Worm (Caenorhabditis elegans): ENCODE data around the gene ttm-1.

The ttm-1 gene

ce11 chrIII:12904987-12905541 lies 61.7 kb downstream of the ttm-1 start, which contains the start of gene cox-5A:
Gene cox-5A (plus strand): TSS chrIII:12905491.
- TF ChIP-seq D2030.7 (GFP tag; IDR thresholded peaks at IDR 0.05): peak; percentile 94
- TF ChIP-seq unc-62 (GFP tag; optimal IDR thresholded peaks at IDR 0.05): peak; percentile 68
- TF ChIP-seq ztf-22 (GFP tag; optimal IDR thresholded peaks at IDR 0.05): peak; percentile 76
- peak; percentile 98 for TF ChIP-seq somi-1 (GFP tag; optimal IDR thresholded peaks at IDR 0.05)
- peak; percentile 92 for TF ChIP-seq hmg-1.2 (GFP tag; IDR thresholded peaks at IDR 0.05)
- TF ChIP-seq nfya-1 (tag; optimal IDR thresholded peaks at IDR 0.05; ENCODE audit: borderline replicate concordance, insufficient read depth): no peak
- TF ChIP-seq ceh-100 (GFP tag; IDR thresholded peaks at IDR 0.05): peak; percentile 92
- peak; percentile 38 for TF ChIP-seq rpc-1 (optimal IDR thresholded peaks at IDR 0.05)
- TF ChIP-seq rpc-1 (tag; optimal IDR thresholded peaks at IDR 0.05): no peak
- TF ChIP-seq Y53G8AR.9 (GFP tag; conservative IDR thresholded peaks at IDR 0.05): peak; percentile 100
- TF ChIP-seq hlh-26 (GFP tag; conservative IDR thresholded peaks at IDR 0.05): no peak
- TF ChIP-seq dox-1 (GFP tag; IDR thresholded peaks at IDR 0.05): peak; percentile 99
- TF ChIP-seq zfh-2 (GFP tag; conservative IDR thresholded peaks at IDR 0.05): peak; percentile 90
- TF ChIP-seq lir-1 (GFP tag; conservative IDR thresholded peaks at IDR 0.05): peak; percentile 96
- TF ChIP-seq lin-40 (tag; optimal IDR thresholded peaks at IDR 0.05): peak; percentile 99
- TF ChIP-seq fkh-3 (tag; optimal IDR thresholded peaks at IDR 0.05): no peak
- peak; percentile 97 for TF ChIP-seq madf-6 (GFP tag; IDR thresholded peaks at IDR 0.05)
- peak; percentile 98 for TF ChIP-seq K11D2.4 (GFP tag; IDR thresholded peaks at IDR 0.05)
- peak; percentile 99 for TF ChIP-seq ceh-27 (GFP tag; optimal IDR thresholded peaks at IDR 0.05)
- TF ChIP-seq hlh-12 (tag; optimal IDR thresholded peaks at IDR 0.05): no peak
- peak; percentile 85; the same call in 1 of the 2 replicates for TF ChIP-seq nfya-2 (GFP tag; IDR thresholded peaks at IDR 0.05)
- peak; percentile 87 for TF ChIP-seq ceh-79 (tag; optimal IDR thresholded peaks at IDR 0.05)
- TF ChIP-seq let-607 (tag; optimal IDR thresholded peaks at IDR 0.05): peak; percentile 90 to 95
- TF ChIP-seq nfyb-1 (GFP tag; IDR thresholded peaks at IDR 0.05): peak; percentile 99
- TF ChIP-seq dpff-1 (tag; optimal IDR thresholded peaks at IDR 0.05): peak; percentile 92
- TF ChIP-seq sea-2 (GFP tag; IDR thresholded peaks at IDR 0.05): peak; percentile 91
- TF ChIP-seq ztf-25 (GFP tag; IDR thresholded peaks at IDR 0.05): peak; percentile 72; the same call in 1 of the 2 replicates
- TF ChIP-seq hsf-1 (GFP tag; IDR thresholded peaks at IDR 0.05): peak; percentile 86
- peak; percentile 62 for TF ChIP-seq die-1 (tag; optimal IDR thresholded peaks at IDR 0.05)
- TF ChIP-seq Y95B8A.8 (GFP tag; IDR thresholded peaks at IDR 0.05): peak; percentile 98
- peak; percentile 97 for TF ChIP-seq C06A6.2 (GFP tag; conservative IDR thresholded peaks at IDR 0.05)
- TF ChIP-seq tbx-9 (tag; optimal IDR thresholded peaks at IDR 0.05; ENCODE audit: borderline replicate concordance): no peak
- peak; percentile 96 for TF ChIP-seq C17E4.6 (GFP tag; IDR thresholded peaks at IDR 0.05)
- peak; percentile 99 for TF ChIP-seq B0336.3 (GFP tag; IDR thresholded peaks at IDR 0.05)
- no peak for TF ChIP-seq sdz-38 (tag; optimal IDR thresholded peaks at IDR 0.05)
- peak; percentile 98 for TF ChIP-seq snpc-3.4 (tag; optimal IDR thresholded peaks at IDR 0.05)
- peak; percentile 76; the same call in 1 of the 2 replicates for TF ChIP-seq lag-1 (GFP tag; IDR thresholded peaks at IDR 0.05)
- TF ChIP-seq B0019.2 (GFP tag; conservative IDR thresholded peaks at IDR 0.05): peak; percentile 87
- no peak for TF ChIP-seq F57A8.1 (GFP tag; optimal IDR thresholded peaks at IDR 0.05)
- TF ChIP-seq F33H1.4 (GFP tag; IDR thresholded peaks at IDR 0.05): peak; percentile 87
- TF ChIP-seq tbp1 (GFP tag; optimal IDR thresholded peaks at IDR 0.05): peak; percentile 80
- TF ChIP-seq rcor-1 (GFP tag; IDR thresholded peaks at IDR 0.05): peak; percentile 98
- peak; percentile 98 for TF ChIP-seq K12H6.12 (tag; optimal IDR thresholded peaks at IDR 0.05)
- TF ChIP-seq snpc-1.1 (tag; optimal IDR thresholded peaks at IDR 0.05; ENCODE audit: insufficient read depth): peak; percentile 90
- TF ChIP-seq sptf-2 (GFP tag; optimal IDR thresholded peaks at IDR 0.05): peak; percentile 47
- peak; percentile 91 for TF ChIP-seq nhr-80 (tag; optimal IDR thresholded peaks at IDR 0.05)
- peak; percentile 92 for TF ChIP-seq gei-17 (GFP tag; optimal IDR thresholded peaks at IDR 0.05)

Measured in whole organism, young adult.